Worm (Caenorhabditis elegans) whole organism, young adult: ENCODE data around the gene ced-6.

Experiments used
- B0336.3 ChIP-seq: fragments of 200-800 bp; sonication (Bioruptor generic); IDR thresholded peaks from 2 replicates; pipeline ENCODE4 v1.3.6; 2022; ENCODE audit warnings: missing genetic modification characterization, missing compliant biosample characterization
- D2030.7 ChIP-seq: fragments of 200-800 bp; sonication (Bioruptor generic); IDR thresholded peaks from 2 replicates; pipeline ENCODE4 v1.3.6; 2022; ENCODE audit warnings: missing genetic modification reagents, missing genetic modification characterization, missing compliant biosample characterization
- F23B12.7 ChIP-seq: sonication (generic microtip); optimal IDR thresholded peaks from 2 replicates; lab custom pipeline; 2017; ENCODE audit warnings: missing genetic modification characterization, mild to moderate bottlenecking, missing compliant biosample characterization, antibody characterized with exemption, moderate library complexity; ENCODE audit not compliant: insufficient read depth
- F33H1.4 ChIP-seq: fragments of 200-800 bp; sonication (Bioruptor generic); IDR thresholded peaks from 2 replicates; pipeline ENCODE4 v1.3.6; 2022; ENCODE audit warnings: missing genetic modification reagents, missing genetic modification characterization, missing compliant biosample characterization
- F52B5.7 ChIP-seq: sonication (generic microtip); optimal IDR thresholded peaks from 2 replicates; lab custom pipeline; 2016; ENCODE audit warnings: mild to moderate bottlenecking, missing genetic modification characterization, missing compliant biosample characterization
- F55B11.4 ChIP-seq: sonication (generic microtip); optimal IDR thresholded peaks from 2 replicates; lab custom pipeline; 2016; ENCODE audit warnings: missing compliant biosample characterization, missing genetic modification characterization, borderline replicate concordance; ENCODE audit not compliant: insufficient read depth
- F57C9.4 ChIP-seq: sonication (generic microtip); optimal IDR thresholded peaks from 2 replicates; lab custom pipeline; 2017; ENCODE audit warnings: mild to moderate bottlenecking, missing genetic modification characterization, missing compliant biosample characterization
- K12H6.12 ChIP-seq: fragments of 200-800 bp; sonication (Bioruptor generic); optimal IDR thresholded peaks from 2 replicates; lab custom pipeline; 2018; ENCODE audit warnings: mild to moderate bottlenecking, missing genetic modification characterization, missing compliant biosample characterization
- T26A5.8 ChIP-seq: sonication (generic microtip); optimal IDR thresholded peaks from 2 replicates; lab custom pipeline; 2016; ENCODE audit warnings: missing genetic modification characterization, missing compliant biosample characterization
- Y56A3A.18 ChIP-seq: fragments of 200-800 bp; sonication (Bioruptor generic); IDR thresholded peaks from 2 replicates; pipeline ENCODE4 v1.3.6; 2022; ENCODE audit warnings: missing genetic modification reagents, missing genetic modification characterization, missing compliant biosample characterization
- aptf-2 ChIP-seq: fragments of 200-800 bp; sonication (Bioruptor generic); conservative IDR thresholded peaks from 2 replicates; pipeline ENCODE4 v1.3.6; 2022; ENCODE audit warnings: missing genetic modification reagents, missing genetic modification characterization, missing compliant biosample characterization
- atf-7 ChIP-seq: sonication (generic microtip); optimal IDR thresholded peaks from 2 replicates; lab custom pipeline; 2017; ENCODE audit warnings: mild to moderate bottlenecking, missing genetic modification characterization, missing compliant biosample characterization
- bed-1 ChIP-seq: fragments of 200-800 bp; sonication (Bioruptor generic); IDR thresholded peaks from 2 replicates; pipeline ENCODE4 v1.3.6; 2022; ENCODE audit warnings: missing genetic modification reagents, missing genetic modification characterization, missing compliant biosample characterization
- bed-2 ChIP-seq: fragments of 200-800 bp; sonication (Bioruptor generic); IDR thresholded peaks from 2 replicates; pipeline ENCODE4 v1.3.6; 2022; ENCODE audit warnings: missing genetic modification reagents, missing genetic modification characterization, missing compliant biosample characterization
- cebp-1 ChIP-seq, 2 experiments: fragments of 200-800 bp in 1 of 2; sonication (Bioruptor generic) in 1 of 2; sonication (generic microtip) in 1 of 2; IDR thresholded peaks in 1 of 2; optimal IDR thresholded peaks in 1 of 2; 2 replicates each; pipeline versions ENCODE4 v1.3.6 to Lab custom; 2017 to 2022; ENCODE audit warnings: missing compliant biosample characterization in 2 of 2, missing genetic modification characterization in 2 of 2, mild to moderate bottlenecking in 1 of 2, missing genetic modification reagents in 1 of 2, moderate library complexity in 1 of 2
- ceh-100 ChIP-seq: fragments of 200-800 bp; sonication (Bioruptor generic); IDR thresholded peaks from 2 replicates; pipeline ENCODE4 v1.3.6; 2022; ENCODE audit warnings: missing genetic modification reagents, missing genetic modification characterization, missing compliant biosample characterization
- ceh-27 ChIP-seq: fragments of 200-800 bp; sonication (Bioruptor generic); optimal IDR thresholded peaks from 2 replicates; lab custom pipeline; 2018; ENCODE audit warnings: mild to moderate bottlenecking, missing genetic modification characterization, moderate library complexity, missing compliant biosample characterization
- ceh-40 ChIP-seq: fragments of 200-800 bp; sonication (Bioruptor generic); IDR thresholded peaks from 2 replicates; pipeline ENCODE4 v1.3.6; 2022; ENCODE audit warnings: missing genetic modification characterization, missing compliant biosample characterization
- chd-7 ChIP-seq: sonication (generic microtip); optimal IDR thresholded peaks from 2 replicates; lab custom pipeline; 2016; ENCODE audit warnings: mild to moderate bottlenecking, missing genetic modification characterization, moderate library complexity, missing compliant biosample characterization
- dox-1 ChIP-seq: fragments of 200-800 bp; sonication (Bioruptor generic); IDR thresholded peaks from 2 replicates; pipeline ENCODE4 v1.3.6; 2022; ENCODE audit warnings: missing genetic modification reagents, missing genetic modification characterization, missing compliant biosample characterization
- dpff-1 ChIP-seq: sonication (generic microtip); optimal IDR thresholded peaks from 2 replicates; lab custom pipeline; 2017; ENCODE audit warnings: mild to moderate bottlenecking, missing genetic modification characterization, missing compliant biosample characterization
- efl-1 ChIP-seq: fragments of 150-350 bp; optimal IDR thresholded peaks from 2 replicates; lab custom pipeline; 2014; ENCODE audit warnings: missing biosample characterization, missing genetic modification reagents, missing genetic modification characterization
- egl-44 ChIP-seq: fragments of 200-800 bp; sonication (Bioruptor generic); IDR thresholded peaks from 2 replicates; pipeline ENCODE4 v1.3.6; 2022; ENCODE audit warnings: missing genetic modification reagents, missing genetic modification characterization, missing compliant biosample characterization
- egrh-3 ChIP-seq: fragments of 200-800 bp; sonication (Bioruptor generic); IDR thresholded peaks from 2 replicates; pipeline ENCODE4 v1.3.6; 2022; ENCODE audit warnings: missing genetic modification reagents, missing genetic modification characterization, missing compliant biosample characterization
- ets-4 ChIP-seq: fragments of 200-800 bp; sonication (Bioruptor generic); optimal IDR thresholded peaks from 2 replicates; lab custom pipeline; 2018; ENCODE audit warnings: mild to moderate bottlenecking, missing genetic modification characterization, missing compliant biosample characterization
- hlh-12 ChIP-seq: sonication (generic microtip); optimal IDR thresholded peaks from 2 replicates; lab custom pipeline; 2016; ENCODE audit warnings: missing genetic modification characterization, missing compliant biosample characterization
- hmg-1.2 ChIP-seq: fragments of 200-800 bp; sonication (Bioruptor generic); IDR thresholded peaks from 2 replicates; pipeline ENCODE4 v1.3.6; 2022; ENCODE audit warnings: missing genetic modification reagents, missing genetic modification characterization, missing compliant biosample characterization
- hmg-20 ChIP-seq: fragments of 200-800 bp; sonication (Bioruptor generic); IDR thresholded peaks from 2 replicates; pipeline ENCODE4 v1.3.6; 2022; ENCODE audit warnings: missing genetic modification reagents, missing genetic modification characterization, missing compliant biosample characterization
- hrde-1 ChIP-seq: sonication (generic microtip); optimal IDR thresholded peaks from 2 replicates; lab custom pipeline; 2016; ENCODE audit warnings: missing genetic modification characterization, mild to moderate bottlenecking, missing compliant biosample characterization, moderate library complexity, missing genotype, missing genetic modification reagents, borderline replicate concordance
- hsf-1 ChIP-seq: fragments of 200-800 bp; sonication (Bioruptor generic); IDR thresholded peaks from 2 replicates; pipeline ENCODE4 v1.3.6; 2022; ENCODE audit warnings: missing genetic modification reagents, missing genetic modification characterization, missing compliant biosample characterization
- lag-1 ChIP-seq: fragments of 200-800 bp; sonication (Bioruptor generic); IDR thresholded peaks from 2 replicates; pipeline ENCODE4 v1.3.6; 2022; ENCODE audit warnings: missing genetic modification reagents, missing genetic modification characterization, missing compliant biosample characterization
- let-526 ChIP-seq: fragments of 200-800 bp; sonication (Bioruptor generic); IDR thresholded peaks from 2 replicates; pipeline ENCODE4 v1.3.6; 2022; ENCODE audit warnings: missing genetic modification reagents, missing genetic modification characterization, missing compliant biosample characterization
- lin-26 ChIP-seq: fragments of 200-800 bp; sonication (Bioruptor generic); IDR thresholded peaks from 2 replicates; pipeline ENCODE4 v1.3.6; 2022; ENCODE audit warnings: missing genetic modification reagents, missing genetic modification characterization, missing compliant biosample characterization
- lir-1 ChIP-seq: fragments of 200-800 bp; sonication (Bioruptor generic); conservative IDR thresholded peaks from 2 replicates; pipeline ENCODE4 v1.3.6; 2022; ENCODE audit warnings: missing genetic modification reagents, missing genetic modification characterization, missing compliant biosample characterization
- lsl-1 ChIP-seq: fragments of 200-800 bp; sonication (Bioruptor generic); optimal IDR thresholded peaks from 2 replicates; lab custom pipeline; 2018; ENCODE audit warnings: mild to moderate bottlenecking, missing genetic modification characterization, moderate library complexity, missing compliant biosample characterization
- madf-10 ChIP-seq: sonication (generic microtip); optimal IDR thresholded peaks from 2 replicates; lab custom pipeline; 2016; ENCODE audit warnings: mild to moderate bottlenecking, missing genetic modification characterization, missing compliant biosample characterization
- nfya-1 ChIP-seq: sonication (generic microtip); optimal IDR thresholded peaks from 2 replicates; lab custom pipeline; 2017; ENCODE audit warnings: antibody characterized with exemption, missing compliant biosample characterization, missing genetic modification characterization, borderline replicate concordance; ENCODE audit not compliant: insufficient read depth
- nhr-120 ChIP-seq: fragments of 200-800 bp; sonication (Bioruptor generic); IDR thresholded peaks from 2 replicates; pipeline ENCODE4 v1.3.6; 2022; ENCODE audit warnings: missing genetic modification characterization, missing compliant biosample characterization
- nhr-27 ChIP-seq: fragments of 200-800 bp; sonication (Bioruptor generic); optimal IDR thresholded peaks from 2 replicates; lab custom pipeline; 2018; ENCODE audit warnings: mild to moderate bottlenecking, missing genetic modification characterization, moderate library complexity, missing compliant biosample characterization
- nhr-80 ChIP-seq: sonication (generic microtip); optimal IDR thresholded peaks from 2 replicates; lab custom pipeline; 2016; ENCODE audit warnings: missing genetic modification characterization, missing compliant biosample characterization
- rcor-1 ChIP-seq: fragments of 200-800 bp; sonication (Bioruptor generic); IDR thresholded peaks from 2 replicates; pipeline ENCODE4 v1.3.6; 2022; ENCODE audit warnings: missing genetic modification reagents, missing genetic modification characterization, missing compliant biosample characterization
- repo-1 ChIP-seq: sonication (generic microtip); optimal IDR thresholded peaks from 2 replicates; lab custom pipeline; 2017; ENCODE audit warnings: mild to moderate bottlenecking, missing genetic modification characterization, missing compliant biosample characterization
- snpc-3.4 ChIP-seq: sonication (generic microtip); optimal IDR thresholded peaks from 2 replicates; lab custom pipeline; 2017; ENCODE audit warnings: missing genetic modification characterization, mild to moderate bottlenecking, missing compliant biosample characterization, antibody characterized with exemption, moderate library complexity, missing genotype, missing genetic modification reagents
- tbx-9 ChIP-seq: sonication (generic microtip); optimal IDR thresholded peaks from 2 replicates; lab custom pipeline; 2016; ENCODE audit warnings: borderline replicate concordance, missing genetic modification characterization, inconsistent platforms, missing compliant biosample characterization
- tlf-1 ChIP-seq: fragments of 200-800 bp; sonication (Bioruptor generic); optimal IDR thresholded peaks from 2 replicates; lab custom pipeline; 2018; ENCODE audit warnings: mild to moderate bottlenecking, missing genetic modification characterization, missing compliant biosample characterization
- ztf-25 ChIP-seq: fragments of 200-800 bp; sonication (Bioruptor generic); IDR thresholded peaks from 2 replicates; pipeline ENCODE4 v1.3.6; 2022; ENCODE audit warnings: missing genetic modification reagents, missing genetic modification characterization, missing compliant biosample characterization
- ztf-28 ChIP-seq: fragments of 200-800 bp; sonication (Bioruptor generic); IDR thresholded peaks from 2 replicates; pipeline ENCODE4 v1.3.6; 2022; ENCODE audit warnings: missing genetic modification reagents, missing genetic modification characterization, missing compliant biosample characterization
- ztf-6 ChIP-seq: fragments of 200-800 bp; sonication (Bioruptor generic); IDR thresholded peaks from 2 replicates; pipeline ENCODE4 v1.3.6; 2022; ENCODE audit warnings: missing genetic modification reagents, missing genetic modification characterization, missing compliant biosample characterization

The ced-6 gene

DNA sequence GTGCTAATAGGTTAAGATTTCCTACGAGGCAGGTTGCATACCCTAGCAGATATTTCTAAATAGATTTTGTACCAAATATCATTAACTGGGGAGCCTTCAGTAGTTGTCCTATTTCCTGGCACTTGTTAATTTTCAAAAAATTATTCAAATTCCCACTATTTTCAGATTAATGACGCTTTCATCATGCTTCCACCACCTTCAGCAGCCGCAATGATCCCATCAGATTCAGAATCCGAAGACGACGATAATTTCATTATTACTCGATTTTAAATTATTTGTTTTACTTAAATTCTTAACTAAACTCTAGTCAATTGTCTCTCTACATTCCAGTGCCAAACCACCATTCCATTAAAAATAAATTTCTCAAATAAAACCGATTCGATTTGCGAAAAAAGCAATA lies 44.7 kb upstream of the ced-6 start (continued):
- TF ChIP-seq ceh-27, result no peak
- TF ChIP-seq F55B11.4 (tag; lab: Kevin White, UChicago), result no peak
- TF ChIP-seq F23B12.7, result no peak
- TF ChIP-seq egrh-3, result no peak
- TF ChIP-seq hmg-20 (GFP tag; lab: Robert Waterston, UW), result no peak
- no peak for TF ChIP-seq lag-1
- no peak for TF ChIP-seq D2030.7
- TF ChIP-seq ztf-6, result no peak
- no peak for TF ChIP-seq nhr-27 (tag; lab: Kevin White, UChicago)
- TF ChIP-seq ets-4 (GFP tag; lab: Kevin White, UChicago), result no peak
- TF ChIP-seq atf-7, result no peak
- TF ChIP-seq tlf-1, result peak; percentile 64
- no peak for TF ChIP-seq bed-2 (GFP tag; lab: Robert Waterston, UW)
- no peak for TF ChIP-seq dpff-1 (tag; lab: Kevin White, UChicago)
- TF ChIP-seq lir-1 (GFP tag; lab: Robert Waterston, UW), result 0 out of 2 replicates have a peak, but pooled peaks have one; percentile 28
- no peak for TF ChIP-seq ztf-28 (GFP tag; lab: Robert Waterston, UW)
- no peak for TF ChIP-seq bed-1
- TF ChIP-seq T26A5.8 (tag; lab: Kevin White, UChicago), result no peak
- TF ChIP-seq B0336.3 (GFP tag; lab: Robert Waterston, UW), result peak; percentile 82
- 0 out of 2 replicates have a peak, but pooled peaks have one; percentile 53 for TF ChIP-seq lin-26 (GFP tag; lab: Robert Waterston, UW)
- no peak for TF ChIP-seq nhr-80 (tag; lab: Kevin White, UChicago)
- no peak for TF ChIP-seq hmg-1.2
- 0 out of 2 replicates have a peak, but pooled peaks have one; percentile 56 for TF ChIP-seq let-526 (GFP tag; lab: Robert Waterston, UW)
- TF ChIP-seq F33H1.4 (GFP tag; lab: Robert Waterston, UW), result 0 out of 2 replicates have a peak, but pooled peaks have one; percentile 4
- TF ChIP-seq snpc-3.4 (tag; lab: Kevin White, UChicago), result no peak
- 0 out of 2 replicates have a peak, but pooled peaks have one; percentile 4 for TF ChIP-seq aptf-2 (GFP tag; lab: Robert Waterston, UW)
- no peak for TF ChIP-seq ceh-40 (GFP tag; lab: Robert Waterston, UW)
- TF ChIP-seq madf-10, result peak; percentile 43
- TF ChIP-seq dox-1, result no peak
- TF ChIP-seq ceh-100 (GFP tag; lab: Robert Waterston, UW), result no peak
- no peak for TF ChIP-seq ztf-25 (GFP tag; lab: Robert Waterston, UW)
- TF ChIP-seq rcor-1 (GFP tag; lab: Robert Waterston, UW), result no peak
- TF ChIP-seq egl-44, result no peak
- TF ChIP-seq hlh-12 (tag; lab: Kevin White, UChicago), result no peak
- no peak for TF ChIP-seq lsl-1 (GFP tag; lab: Kevin White, UChicago)
- TF ChIP-seq Y56A3A.18 (GFP tag; lab: Robert Waterston, UW), result 0 out of 2 replicates have a peak, but pooled peaks have one; percentile 33
- TF ChIP-seq K12H6.12, result no peak
- no peak for TF ChIP-seq tbx-9
- peak; percentile 39 for TF ChIP-seq repo-1 (tag; lab: Kevin White, UChicago)
- TF ChIP-seq F52B5.7 (tag; lab: Kevin White, UChicago), result no peak
- TF ChIP-seq cebp-1 (GFP tag; IDR thresholded peaks at IDR 0.05; lab: Robert Waterston, UW), result 0 out of 2 replicates have a peak, but pooled peaks have one; percentile 34
- TF ChIP-seq cebp-1 (tag; optimal IDR thresholded peaks at IDR 0.05; lab: Kevin White, UChicago), result peak; percentile 72
- no peak for TF ChIP-seq hrde-1 (tag; lab: Kevin White, UChicago)
- no peak for TF ChIP-seq hsf-1 (GFP tag; lab: Robert Waterston, UW)
- TF ChIP-seq F57C9.4, result no peak
- TF ChIP-seq nhr-120 (GFP tag; lab: Robert Waterston, UW), result no peak
- TF ChIP-seq chd-7 (tag; lab: Kevin White, UChicago), result no peak
- TF ChIP-seq nfya-1, result no peak
- no peak for TF ChIP-seq efl-1
